Fruit fly (Drosophila melanogaster): Measurements from ENCODE around the gene Roc1b.

- TF ChIP-seq CG15710 (tag; optimal IDR thresholded peaks at IDR 0.05) (no peak), EcR (GFP tag; optimal IDR thresholded peaks at IDR 0.05) (no peak)
Measured at dm6 chr3L:339072-339471, 18.7 kb upstream of the Roc1b start.
